Fruit fly (Drosophila melanogaster) whole organism, embryonic: Measurements from ENCODE around the gene acj6.

Source experiments
- BEAF-32 ChIP-seq: fragments of 200-800 bp; sonication (Bioruptor generic); optimal IDR thresholded peaks from 3 replicates; lab custom pipeline; 2017; ENCODE audit warnings: missing biosample characterization, missing genetic modification characterization, mild to moderate bottlenecking, moderate library complexity, missing genetic modification reagents
- CG10274 ChIP-seq: fragments of 200-800 bp; sonication (Bioruptor generic); optimal IDR thresholded peaks from 3 replicates; lab custom pipeline; 2017; ENCODE audit warnings: missing biosample characterization, mild to moderate bottlenecking, missing genetic modification characterization
- CG11456 ChIP-seq: fragments of 200-800 bp; sonication (Bioruptor generic); IDR thresholded peaks from 3 replicates; pipeline ENCODE4 v1.3.6; 2022; ENCODE audit warnings: missing biosample characterization, missing genetic modification characterization
- CG11695 ChIP-seq: fragments of 200-800 bp; sonication (Bioruptor generic); IDR thresholded peaks from 3 replicates; pipeline ENCODE4 v1.3.6; 2022; ENCODE audit warnings: missing biosample characterization, missing genetic modification characterization
- CG13296 ChIP-seq: fragments of 200-800 bp; sonication (Bioruptor generic); optimal IDR thresholded peaks from 3 replicates; lab custom pipeline; 2018; ENCODE audit warnings: missing biosample characterization, mild to moderate bottlenecking, missing genetic modification characterization
- CG14860 ChIP-seq: fragments of 200-800 bp; sonication (Bioruptor generic); IDR thresholded peaks from 3 replicates; pipeline ENCODE4 v1.3.6; 2022; ENCODE audit warnings: missing biosample characterization, missing genetic modification characterization; ENCODE audit not compliant: partially characterized antibody
- CG15514 ChIP-seq: fragments of 200-800 bp; sonication (Bioruptor generic); optimal IDR thresholded peaks from 3 replicates; lab custom pipeline; 2017; ENCODE audit warnings: missing biosample characterization, missing genetic modification characterization, mild to moderate bottlenecking, moderate library complexity, missing genetic modification reagents
- CG18599 ChIP-seq: fragments of 200-800 bp; sonication (Bioruptor generic); optimal IDR thresholded peaks from 3 replicates; lab custom pipeline; 2017; ENCODE audit warnings: missing biosample characterization, missing genetic modification characterization, mild to moderate bottlenecking, moderate library complexity, missing genetic modification reagents
- CG30020 ChIP-seq: fragments of 200-800 bp; optimal IDR thresholded peaks from 2 replicates; lab custom pipeline; 2019; ENCODE audit warnings: missing biosample characterization, mild to moderate bottlenecking, missing genetic modification characterization, moderate library complexity
- CG31365 ChIP-seq: fragments of 200-800 bp; sonication (Bioruptor generic); optimal IDR thresholded peaks from 2 replicates; lab custom pipeline; 2018; ENCODE audit warnings: missing biosample characterization, mild to moderate bottlenecking, missing genetic modification characterization
- CG34224 ChIP-seq: fragments of 200-800 bp; sonication (Bioruptor generic); IDR thresholded peaks from 3 replicates; pipeline ENCODE4 v1.3.6; 2022; ENCODE audit warnings: missing biosample characterization, missing genetic modification characterization; ENCODE audit not compliant: partially characterized antibody
- CG34376 ChIP-seq: fragments of 200-800 bp; sonication (Bioruptor generic); optimal IDR thresholded peaks from 2 replicates; lab custom pipeline; 2018; ENCODE audit warnings: missing biosample characterization, mild to moderate bottlenecking, missing genetic modification characterization
- CG4617 ChIP-seq: fragments of 200-800 bp; sonication (Bioruptor generic); optimal IDR thresholded peaks from 3 replicates; lab custom pipeline; 2016; ENCODE audit warnings: missing biosample characterization, missing genetic modification characterization, borderline replicate concordance
- GATAe ChIP-seq: fragments of 200-800 bp; sonication (Bioruptor generic); conservative IDR thresholded peaks from 2 replicates; pipeline ENCODE4 v1.3.6; 2022; ENCODE audit warnings: missing biosample characterization, missing genetic modification characterization
- Max ChIP-seq: fragments of 200-800 bp; sonication (Bioruptor generic); optimal IDR thresholded peaks from 2 replicates; lab custom pipeline; 2016; ENCODE audit warnings: missing biosample characterization, mild to moderate bottlenecking, missing genetic modification characterization
- Mrtf ChIP-seq: fragments of 200-800 bp; sonication (Bioruptor generic); IDR thresholded peaks from 3 replicates; pipeline ENCODE4 v1.3.6; 2022; ENCODE audit warnings: missing biosample characterization, missing genetic modification characterization
- Pdp1 ChIP-seq, 2 experiments: fragments of 200-800 bp; sonication (Bioruptor generic); optimal IDR thresholded peaks; 3 replicates each; lab custom pipeline; 2016; ENCODE audit warnings: missing biosample characterization in 2 of 2, missing genetic modification characterization in 2 of 2, mild to moderate bottlenecking in 1 of 2, moderate library complexity in 1 of 2
- Scr ChIP-seq: fragments of 200-800 bp; sonication (Bioruptor generic); IDR thresholded peaks from 2 replicates; pipeline ENCODE4 v1.3.6; 2022; ENCODE audit warnings: missing biosample characterization, missing genetic modification characterization; ENCODE audit not compliant: partially characterized antibody
- Sry-δ ChIP-seq: fragments of 200-800 bp; sonication (Bioruptor generic); optimal IDR thresholded peaks from 2 replicates; lab custom pipeline; 2016; ENCODE audit warnings: missing biosample characterization, missing genetic modification characterization
- amos ChIP-seq: fragments of 200-800 bp; sonication (Bioruptor generic); IDR thresholded peaks from 2 replicates; pipeline ENCODE4 v1.3.6; 2022; ENCODE audit warnings: missing biosample characterization, missing genetic modification characterization; ENCODE audit not compliant: partially characterized antibody
- bbx ChIP-seq: fragments of 200-800 bp; sonication (Bioruptor generic); IDR thresholded peaks from 2 replicates; pipeline ENCODE4 v1.3.6; 2022; ENCODE audit warnings: missing biosample characterization, missing genetic modification characterization; ENCODE audit not compliant: partially characterized antibody
- crol ChIP-seq: fragments of 200-800 bp; sonication (Bioruptor generic); IDR thresholded peaks from 2 replicates; pipeline ENCODE4 v1.3.6; 2022; ENCODE audit warnings: missing biosample characterization, missing genetic modification characterization
- exex ChIP-seq: fragments of 200-800 bp; sonication (Bioruptor generic); optimal IDR thresholded peaks from 4 replicates; lab custom pipeline; 2018; ENCODE audit warnings: missing biosample characterization, mild to moderate bottlenecking, missing genetic modification characterization, moderate library complexity
- fd102C ChIP-seq: fragments of 200-800 bp; sonication (Bioruptor generic); optimal IDR thresholded peaks from 2 replicates; lab custom pipeline; 2018; ENCODE audit warnings: missing biosample characterization, mild to moderate bottlenecking, missing genetic modification characterization, moderate library complexity
- grau ChIP-seq: fragments of 200-800 bp; optimal IDR thresholded peaks from 3 replicates; lab custom pipeline; 2019; ENCODE audit warnings: missing biosample characterization, mild to moderate bottlenecking, missing genetic modification characterization, moderate library complexity
- mirr ChIP-seq: fragments of 200-800 bp; sonication (Bioruptor generic); optimal IDR thresholded peaks from 3 replicates; lab custom pipeline; 2018; ENCODE audit warnings: missing biosample characterization, mild to moderate bottlenecking, missing genetic modification characterization
- pros ChIP-seq: fragments of 200-800 bp; sonication (Bioruptor generic); optimal IDR thresholded peaks from 3 replicates; lab custom pipeline; 2019; ENCODE audit warnings: missing biosample characterization, mild to moderate bottlenecking, missing genetic modification characterization, moderate library complexity
- row ChIP-seq: fragments of 200-800 bp; sonication (Bioruptor generic); IDR thresholded peaks from 3 replicates; pipeline ENCODE4 v1.3.6; 2022; ENCODE audit warnings: missing biosample characterization, missing genetic modification characterization
- sd ChIP-seq: fragments of 200-800 bp; sonication (Bioruptor generic); optimal IDR thresholded peaks from 3 replicates; lab custom pipeline; 2018; ENCODE audit warnings: missing biosample characterization, mild to moderate bottlenecking, missing genetic modification characterization, moderate library complexity
- sens ChIP-seq: fragments of 200-800 bp; sonication (Bioruptor generic); peaks from one replicate; lab custom pipeline; 2016; ENCODE audit warnings: missing biosample characterization, missing genetic modification characterization
- sr ChIP-seq: fragments of 200-800 bp; sonication (Bioruptor generic); IDR thresholded peaks from 3 replicates; pipeline ENCODE4 v1.3.6; 2022; ENCODE audit warnings: missing biosample characterization, missing genetic modification characterization
- stwl ChIP-seq: fragments of 200-800 bp; sonication (Bioruptor generic); optimal IDR thresholded peaks from 3 replicates; lab custom pipeline; 2018; ENCODE audit warnings: missing biosample characterization, mild to moderate bottlenecking, missing genetic modification characterization, moderate library complexity
- sug ChIP-seq: fragments of 200-800 bp; optimal IDR thresholded peaks from 2 replicates; lab custom pipeline; 2019; ENCODE audit warnings: missing biosample characterization, mild to moderate bottlenecking, missing genetic modification characterization, moderate library complexity
- tup ChIP-seq: fragments of 200-800 bp; sonication (Bioruptor generic); optimal IDR thresholded peaks from 2 replicates; lab custom pipeline; 2016; ENCODE audit warnings: missing biosample characterization, mild to moderate bottlenecking, missing genetic modification characterization, moderate library complexity
- twi ChIP-seq: fragments of 200-800 bp; optimal IDR thresholded peaks from 2 replicates; lab custom pipeline; 2019; ENCODE audit warnings: missing biosample characterization, mild to moderate bottlenecking, missing genetic modification characterization, moderate library complexity
- yki ChIP-seq: fragments of >200 bp; optimal IDR thresholded peaks from 3 replicates; lab custom pipeline; 2018

The acj6 gene

DNA sequence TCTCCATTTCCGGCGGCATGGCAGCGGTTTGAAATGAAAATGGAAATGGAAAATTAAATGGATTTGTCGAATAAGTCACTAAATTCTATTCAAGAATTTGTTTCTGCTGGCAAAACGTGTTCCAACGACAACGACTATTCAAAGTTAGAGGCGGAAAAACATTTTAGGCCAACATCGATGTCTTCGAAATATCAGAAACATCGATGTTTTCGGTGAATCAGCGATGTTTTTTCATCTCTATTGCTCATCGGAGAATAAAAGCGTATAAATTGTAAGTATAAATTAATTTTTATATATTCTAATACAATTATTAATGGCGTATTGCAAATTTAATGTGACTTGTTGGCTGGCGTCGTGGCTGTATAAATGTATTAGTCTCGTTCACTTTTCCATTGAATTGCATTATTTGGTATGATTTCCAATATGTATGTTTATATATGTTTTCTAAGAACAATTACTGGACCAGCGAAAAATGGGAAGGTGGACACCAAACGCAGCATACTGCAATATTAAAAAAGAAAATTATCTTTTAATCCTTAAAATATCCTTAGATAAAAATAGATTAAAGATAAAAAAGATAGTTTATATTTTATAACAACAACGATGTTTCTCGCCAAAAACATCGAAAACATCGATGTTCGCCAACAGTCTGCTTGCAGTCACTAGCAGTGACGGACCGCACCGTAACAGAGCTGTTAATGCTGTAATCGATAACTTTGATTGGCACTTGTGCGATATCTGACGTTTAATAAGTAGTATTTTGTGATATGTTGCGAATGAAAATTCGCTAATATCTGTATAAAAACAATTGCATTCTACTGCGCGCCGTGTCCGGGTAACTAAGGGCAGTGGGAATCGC, 34.2 kb downstream of the acj6 start, which contains the start of the genes CG12608 and Prp5 (continued):
- TF ChIP-seq CG14860 (GFP tag; lab: Robert Waterston, UW) (peak; percentile 48; the same call in 2 of the 3 replicates), CG4617 (peak; percentile 30), stwl (peak; percentile 10), pros (no peak), CG30020 (tag; lab: Kevin White, UChicago) (peak; percentile 20), sr (GFP tag; lab: Robert Waterston, UW) (no peak), tup (GFP tag; lab: Kevin White, UChicago) (no peak), CG11456 (GFP tag; lab: Robert Waterston, UW) (no peak), CG34224 (peak; percentile 50), twi (tag; lab: Kevin White, UChicago) (no peak), Scr (GFP tag; lab: Robert Waterston, UW) (peak; percentile 68)

DNA sequence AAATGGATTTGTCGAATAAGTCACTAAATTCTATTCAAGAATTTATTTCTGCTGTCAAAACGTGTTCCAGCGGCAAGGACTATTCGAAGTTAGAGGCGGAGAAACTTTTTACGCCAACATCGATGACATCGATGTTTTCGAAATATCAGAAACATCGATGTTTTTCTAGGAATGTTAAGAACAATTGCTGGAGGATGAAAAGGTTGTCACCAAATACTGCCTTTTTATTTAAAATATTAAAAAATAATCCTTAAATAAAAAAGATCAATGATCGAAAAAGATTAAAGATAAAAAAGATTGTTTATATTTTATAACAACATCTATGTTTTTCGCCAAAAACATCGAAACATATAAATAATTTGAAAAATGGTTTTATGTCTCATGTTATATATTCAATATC, 36.8 kb downstream of the acj6 start, which contains the start of gene CG9123:
TSS of gene CG9123 (minus strand) at position 101 of the 400 bp plus-strand sequence.
- TF ChIP-seq BEAF-32 (GFP tag; lab: Kevin White, UChicago): peak; percentile 31
- TF ChIP-seq amos: 0 out of 2 replicates have a peak, but pooled peaks have one; percentile 18
- 0 out of 2 replicates have a peak, but pooled peaks have one; percentile 8 for TF ChIP-seq bbx (GFP tag; lab: Robert Waterston, UW)
- TF ChIP-seq CG31365 (tag; lab: Kevin White, UChicago): no peak
- TF ChIP-seq fd102C (GFP tag; lab: Kevin White, UChicago): no peak
- TF ChIP-seq Scr (GFP tag; lab: Robert Waterston, UW): peak; percentile 14; the same call in 1 of the 2 replicates
- TF ChIP-seq Sry-δ: peak; percentile 16

DNA sequence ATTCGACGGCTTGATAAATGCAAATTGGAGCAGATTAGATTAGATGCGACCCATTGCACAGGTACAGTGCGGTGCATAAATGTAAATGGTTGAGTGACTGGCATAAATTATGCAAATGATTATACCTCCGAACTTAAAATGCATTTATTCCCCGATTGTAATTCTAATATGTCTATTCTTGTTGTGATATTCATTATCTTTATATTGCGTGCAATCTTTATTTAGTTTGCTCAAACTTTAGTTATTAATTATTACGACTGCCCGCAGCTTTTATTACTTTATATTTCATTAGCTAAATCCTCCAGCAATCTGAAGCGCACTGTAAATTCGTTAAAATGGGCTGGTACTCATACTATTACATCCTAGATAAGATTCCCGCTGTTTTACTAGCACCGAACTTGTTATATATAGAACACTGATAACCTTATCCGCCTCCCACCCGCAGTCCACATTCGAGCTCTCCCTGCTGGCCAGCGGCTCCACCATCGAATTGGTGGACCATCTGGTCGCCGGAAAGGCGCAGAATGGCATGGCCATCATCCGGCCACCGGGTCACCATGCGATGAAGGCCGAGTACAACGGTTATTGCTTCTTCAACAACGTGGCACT, 42.9 kb downstream of the acj6 start:
- TF ChIP-seq mirr (GFP tag; lab: Kevin White, UChicago) (peak; percentile 5), sens (GFP tag; lab: Kevin White, UChicago) (peak; percentile 52), row (GFP tag; lab: Robert Waterston, UW) (0 out of 3 replicates have a peak, but pooled peaks have one; percentile 19), crol (GFP tag; lab: Robert Waterston, UW) (0 out of 2 replicates have a peak, but pooled peaks have one; percentile 14), Pdp1 (GFP tag; optimal IDR thresholded peaks at IDR 0.05; lab: Kevin White, UChicago) (peak in 1 of 2 experiments; percentile 36), GATAe (GFP tag; lab: Robert Waterston, UW) (0 out of 2 replicates have a peak, but pooled peaks have one; percentile 12), CG34376 (GFP tag; lab: Kevin White, UChicago) (peak; percentile 39), exex (tag; lab: Kevin White, UChicago) (peak; percentile 73), yki (lab: Kevin White, UChicago) (no peak), CG13296 (GFP tag; lab: Kevin White, UChicago) (peak; percentile 25), CG15514 (GFP tag; lab: Kevin White, UChicago) (peak; percentile 20), CG10274 (GFP tag; lab: Kevin White, UChicago) (peak; percentile 12), Max (GFP tag; lab: Kevin White, UChicago) (no peak), CG18599 (GFP tag; lab: Kevin White, UChicago) (peak; percentile 10), Mrtf (GFP tag; lab: Robert Waterston, UW) (no peak), grau (tag; lab: Kevin White, UChicago) (peak; percentile 16), sd (tag; lab: Kevin White, UChicago) (no peak), CG11695 (peak; percentile 67; the same call in 2 of the 3 replicates), sug (tag; lab: Kevin White, UChicago) (peak; percentile 44)
- TF ChIP-seq, all 482 proteins: peak for 15
